Fruit fly (Drosophila melanogaster) whole organism, embryonic: ENCODE data around the gene CG31735.
A peak's percentile ranks its signal among the peaks of the same experiment; 100 is the strongest.

Source experiments
- Abd-B ChIP-seq: fragments of 200-800 bp; sonication (Bioruptor generic); optimal IDR thresholded peaks from 2 replicates; lab custom pipeline; 2018; ENCODE audit warnings: missing biosample characterization, mild to moderate bottlenecking, missing genetic modification characterization, moderate library complexity
- Atf6 ChIP-seq: fragments of 200-800 bp; sonication (Bioruptor generic); IDR thresholded peaks from 2 replicates; pipeline ENCODE4 v1.3.6; 2022; ENCODE audit warnings: missing biosample characterization, missing genetic modification characterization
- Bgb ChIP-seq: fragments of 200-800 bp; sonication (Bioruptor generic); IDR thresholded peaks from 2 replicates; pipeline ENCODE4 v1.3.6; 2022; ENCODE audit warnings: missing biosample characterization, missing genetic modification characterization; ENCODE audit not compliant: partially characterized antibody
- CG10267 ChIP-seq: fragments of 200-800 bp; sonication (Bioruptor generic); optimal IDR thresholded peaks from 2 replicates; lab custom pipeline; 2018; ENCODE audit warnings: missing biosample characterization, mild to moderate bottlenecking, missing genetic modification characterization, moderate library complexity
- CG10274 ChIP-seq: fragments of 200-800 bp; sonication (Bioruptor generic); optimal IDR thresholded peaks from 3 replicates; lab custom pipeline; 2017; ENCODE audit warnings: missing biosample characterization, mild to moderate bottlenecking, missing genetic modification characterization
- CG10366 ChIP-seq: fragments of 200-800 bp; sonication (Bioruptor generic); IDR thresholded peaks from 2 replicates; pipeline ENCODE4 v1.3.6; 2022; ENCODE audit warnings: missing biosample characterization, missing genetic modification characterization
- CG11504 ChIP-seq: fragments of 200-800 bp; sonication (Bioruptor generic); optimal IDR thresholded peaks from 3 replicates; lab custom pipeline; 2019; ENCODE audit warnings: missing biosample characterization, mild to moderate bottlenecking, missing genetic modification characterization, moderate library complexity
- CG12659 ChIP-seq: fragments of 200-800 bp; sonication (Bioruptor generic); optimal IDR thresholded peaks from 3 replicates; lab custom pipeline; 2017; ENCODE audit warnings: mild to moderate bottlenecking, missing biosample characterization, missing genetic modification reagents, missing genetic modification characterization
- CG13624 ChIP-seq: fragments of 200-800 bp; sonication (Bioruptor generic); optimal IDR thresholded peaks from 2 replicates; lab custom pipeline; 2016; ENCODE audit warnings: missing biosample characterization, missing genetic modification characterization
- CG15479 ChIP-seq: fragments of 200-800 bp; sonication (Bioruptor generic); optimal IDR thresholded peaks from 3 replicates; lab custom pipeline; 2019; ENCODE audit warnings: missing biosample characterization, mild to moderate bottlenecking, missing genetic modification characterization, moderate library complexity
- CG1602 ChIP-seq: fragments of 200-800 bp; sonication (Bioruptor generic); optimal IDR thresholded peaks from 3 replicates; lab custom pipeline; 2016; ENCODE audit warnings: missing biosample characterization, missing genetic modification characterization
- CG17359 ChIP-seq: fragments of 200-800 bp; sonication (Bioruptor generic); optimal IDR thresholded peaks from 3 replicates; lab custom pipeline; 2018; ENCODE audit warnings: missing biosample characterization, mild to moderate bottlenecking, missing genetic modification characterization, moderate library complexity
- CG2202 ChIP-seq: fragments of 200-800 bp; sonication (Bioruptor generic); optimal IDR thresholded peaks from 2 replicates; lab custom pipeline; 2018; ENCODE audit warnings: missing biosample characterization, mild to moderate bottlenecking, missing genetic modification characterization
- CG3281 ChIP-seq: fragments of 200-800 bp; sonication (Bioruptor generic); optimal IDR thresholded peaks from 3 replicates; lab custom pipeline; 2017; ENCODE audit warnings: missing biosample characterization, mild to moderate bottlenecking, missing genetic modification characterization
- CG3726 ChIP-seq: fragments of 200-800 bp; sonication (Bioruptor generic); IDR thresholded peaks from 3 replicates; pipeline ENCODE4, ENCODE4 v1.3.6; 2022; ENCODE audit warnings: missing biosample characterization, missing genetic modification characterization
- CG3995 ChIP-seq: fragments of 200-800 bp; sonication (Bioruptor generic); optimal IDR thresholded peaks from 3 replicates; lab custom pipeline; 2016; ENCODE audit warnings: missing biosample characterization, missing genetic modification characterization
- CG4328 ChIP-seq: fragments of 200-800 bp; sonication (Bioruptor generic); optimal IDR thresholded peaks from 3 replicates; lab custom pipeline; 2017; ENCODE audit warnings: missing biosample characterization, missing genetic modification reagents, missing genetic modification characterization
- CG4820 ChIP-seq: fragments of 200-800 bp; sonication (Bioruptor generic); optimal IDR thresholded peaks from 3 replicates; lab custom pipeline; 2016; ENCODE audit warnings: missing biosample characterization, missing genetic modification characterization
- CG4854 ChIP-seq: fragments of 200-800 bp; sonication (Bioruptor generic); optimal IDR thresholded peaks from 2 replicates; lab custom pipeline; 2016; ENCODE audit warnings: missing biosample characterization, missing genetic modification characterization, inconsistent platforms
- CG6654 ChIP-seq: fragments of 200-800 bp; sonication (Bioruptor generic); optimal IDR thresholded peaks from 2 replicates; lab custom pipeline; 2017; ENCODE audit warnings: missing biosample characterization, mild to moderate bottlenecking, missing genetic modification characterization
- CG6813 ChIP-seq: fragments of 200-800 bp; sonication (Bioruptor generic); optimal IDR thresholded peaks from 2 replicates; lab custom pipeline; 2017; ENCODE audit warnings: missing biosample characterization, missing genetic modification characterization, mild to moderate bottlenecking, moderate library complexity, missing genetic modification reagents
- CG7839 ChIP-seq: fragments of 200-800 bp; sonication (Bioruptor generic); optimal IDR thresholded peaks from 3 replicates; lab custom pipeline; 2018; ENCODE audit warnings: missing biosample characterization, mild to moderate bottlenecking, missing genetic modification characterization, moderate library complexity
- CG9609 ChIP-seq: fragments of 200-800 bp; sonication (Bioruptor generic); optimal IDR thresholded peaks from 3 replicates; lab custom pipeline; 2016; ENCODE audit warnings: missing biosample characterization, missing genetic modification characterization
- Dll ChIP-seq: fragments of 200-800 bp; sonication (Bioruptor generic); IDR thresholded peaks from 4 replicates; pipeline ENCODE4 v1.3.6; 2022; ENCODE audit warnings: missing biosample characterization, missing genetic modification characterization; ENCODE audit not compliant: partially characterized antibody
- Doc2 ChIP-seq: fragments of 200-800 bp; sonication (Bioruptor generic); IDR thresholded peaks from 2 replicates; pipeline ENCODE4 v1.3.6; 2022; ENCODE audit warnings: missing biosample characterization, missing genetic modification characterization
- GATAe ChIP-seq: fragments of 200-800 bp; sonication (Bioruptor generic); conservative IDR thresholded peaks from 2 replicates; pipeline ENCODE4 v1.3.6; 2022; ENCODE audit warnings: missing biosample characterization, missing genetic modification characterization
- Hmx ChIP-seq: fragments of 200-800 bp; sonication (Bioruptor generic); optimal IDR thresholded peaks from 2 replicates; lab custom pipeline; 2016; ENCODE audit warnings: missing biosample characterization, missing genetic modification characterization
- Jarid2 ChIP-seq: fragments of 200-800 bp; sonication (Bioruptor generic); optimal IDR thresholded peaks from 3 replicates; lab custom pipeline; 2017; ENCODE audit warnings: mild to moderate bottlenecking, missing biosample characterization, missing genetic modification reagents, missing genetic modification characterization
- Lpt ChIP-seq: fragments of >200 bp; optimal IDR thresholded peaks from 2 replicates; lab custom pipeline; 2018; ENCODE audit warnings: missing biosample characterization, missing genetic modification characterization
- Neu2 ChIP-seq: fragments of 200-800 bp; sonication (Bioruptor generic); optimal IDR thresholded peaks from 3 replicates; lab custom pipeline; 2016; ENCODE audit warnings: missing biosample characterization, missing genetic modification characterization, borderline replicate concordance
- PHDP ChIP-seq: fragments of 200-800 bp; sonication (Bioruptor generic); optimal IDR thresholded peaks from 3 replicates; lab custom pipeline; 2018; ENCODE audit warnings: missing biosample characterization, mild to moderate bottlenecking, missing genetic modification characterization, moderate library complexity
- Rfx ChIP-seq: fragments of 200-800 bp; sonication (Bioruptor generic); IDR thresholded peaks from 2 replicates; pipeline ENCODE4 v1.3.6; 2022; ENCODE audit warnings: missing biosample characterization, missing genetic modification characterization
- Ssrp ChIP-seq: fragments of 200-800 bp; sonication (Bioruptor generic); optimal IDR thresholded peaks from 2 replicates; lab custom pipeline; 2018; ENCODE audit warnings: missing biosample characterization, mild to moderate bottlenecking, missing genetic modification characterization, moderate library complexity
- TFAM ChIP-seq: fragments of 200-800 bp; sonication (Bioruptor generic); optimal IDR thresholded peaks from 2 replicates; lab custom pipeline; 2017; ENCODE audit warnings: missing biosample characterization, missing genetic modification characterization, inconsistent platforms
- Tbp ChIP-seq: fragments of >200 bp; optimal IDR thresholded peaks from 2 replicates; lab custom pipeline; 2018; ENCODE audit warnings: missing biosample characterization, missing genetic modification characterization
- bab2 ChIP-seq: fragments of 200-800 bp; sonication (Bioruptor generic); optimal IDR thresholded peaks from 2 replicates; lab custom pipeline; 2016; ENCODE audit warnings: missing biosample characterization, missing genetic modification characterization
- dati ChIP-seq: fragments of 200-800 bp; sonication (Bioruptor generic); IDR thresholded peaks from 2 replicates; pipeline ENCODE4 v1.3.6; 2022; ENCODE audit warnings: missing biosample characterization, missing genetic modification characterization
- emc ChIP-seq: fragments of 200-800 bp; sonication (Bioruptor generic); optimal IDR thresholded peaks from 2 replicates; lab custom pipeline; 2016; ENCODE audit warnings: missing biosample characterization, missing genetic modification characterization
- fd3F ChIP-seq: fragments of 200-800 bp; sonication (Bioruptor generic); optimal IDR thresholded peaks from 2 replicates; lab custom pipeline; 2018; ENCODE audit warnings: missing biosample characterization, mild to moderate bottlenecking, missing genetic modification characterization, moderate library complexity
- gsb ChIP-seq: fragments of 200-800 bp; sonication (Bioruptor generic); IDR thresholded peaks from 2 replicates; pipeline ENCODE4 v1.3.6; 2022; ENCODE audit warnings: missing biosample characterization, missing genetic modification characterization
- lola ChIP-seq, 3 experiments: fragments of >200 bp in 2 of 3; fragments of 200-800 bp in 1 of 3; sonication (Bioruptor generic) in 1 of 3; optimal IDR thresholded peaks; 2 replicates each; lab custom pipeline; 2017 to 2019; ENCODE audit warnings: missing biosample characterization in 3 of 3, missing genetic modification characterization in 3 of 3, mild to moderate bottlenecking in 1 of 3, moderate library complexity in 1 of 3
- psq ChIP-seq: fragments of 200-800 bp; sonication (Bioruptor generic); optimal IDR thresholded peaks from 2 replicates; lab custom pipeline; 2017; ENCODE audit warnings: missing biosample characterization, missing genetic modification characterization
- shn ChIP-seq: fragments of 200-800 bp; sonication (Bioruptor generic); optimal IDR thresholded peaks from 3 replicates; lab custom pipeline; 2016; ENCODE audit warnings: missing biosample characterization, missing genetic modification characterization
- sob ChIP-seq: fragments of 200-800 bp; sonication (Bioruptor generic); IDR thresholded peaks from 2 replicates; pipeline ENCODE4 v1.3.6; 2022; ENCODE audit warnings: missing biosample characterization, missing genetic modification characterization
- stwl ChIP-seq: fragments of 200-800 bp; sonication (Bioruptor generic); optimal IDR thresholded peaks from 3 replicates; lab custom pipeline; 2018; ENCODE audit warnings: missing biosample characterization, mild to moderate bottlenecking, missing genetic modification characterization, moderate library complexity
- tll ChIP-seq, 2 experiments: fragments of 200-800 bp in 1 of 2; fragments of >200 bp in 1 of 2; sonication (Bioruptor generic) in 1 of 2; optimal IDR thresholded peaks; 2 replicates each; lab custom pipeline; 2017 to 2019; ENCODE audit warnings: missing biosample characterization in 2 of 2, missing genetic modification characterization in 2 of 2, mild to moderate bottlenecking in 1 of 2, moderate library complexity in 1 of 2
- ttk ChIP-seq: fragments of 200-800 bp; sonication (Bioruptor generic); IDR thresholded peaks from 2 replicates; pipeline ENCODE4 v2.1.2; 2022; ENCODE audit warnings: missing biosample characterization, missing genetic modification characterization
- wek ChIP-seq: fragments of 200-800 bp; sonication (Bioruptor generic); optimal IDR thresholded peaks from 3 replicates; lab custom pipeline; 2018; ENCODE audit warnings: missing biosample characterization, mild to moderate bottlenecking, missing genetic modification characterization, moderate library complexity
- yki ChIP-seq: fragments of >200 bp; optimal IDR thresholded peaks from 3 replicates; lab custom pipeline; 2018

Gene CG31735

dm6 chr2L:15912901-15913673 is 17.8 kb downstream of the CG31735 start (continued):
- TF ChIP-seq CG10267 (tag; lab: Kevin White, UChicago) (peak; percentile 75), Neu2 (GFP tag; lab: Kevin White, UChicago) (no peak), CG3995 (GFP tag; lab: Kevin White, UChicago) (no peak), sob (no peak), CG4820 (GFP tag; lab: Kevin White, UChicago) (peak; percentile 69), CG17359 (tag; lab: Kevin White, UChicago) (peak; percentile 72), CG15479 (GFP tag; lab: Kevin White, UChicago) (no peak), CG9609 (GFP tag; lab: Kevin White, UChicago) (no peak), CG1602 (GFP tag; lab: Kevin White, UChicago) (peak; percentile 78), fd3F (GFP tag; lab: Kevin White, UChicago) (peak; percentile 63), Ssrp (tag; lab: Kevin White, UChicago) (peak; percentile 88), Hmx (no peak), CG13624 (no peak), emc (GFP tag; lab: Kevin White, UChicago) (no peak), tll (GFP tag; optimal IDR thresholded peaks at IDR 0.05; lab: Kevin White, UChicago) (no peak), yki (lab: Kevin White, UChicago) (no peak), Bgb (GFP tag; lab: Robert Waterston, UW) (peak; percentile 38; the same call in 1 of the 2 replicates), Tbp (GFP tag; lab: Kevin White, UChicago) (no peak), CG11504 (tag; lab: Kevin White, UChicago) (peak; percentile 88), CG6654 (GFP tag; lab: Kevin White, UChicago) (peak; percentile 68), CG10366 (GFP tag; lab: Robert Waterston, UW) (peak; percentile 36; the same call in 1 of the 2 replicates), GATAe (GFP tag; lab: Robert Waterston, UW) (peak; percentile 67), Jarid2 (GFP tag; lab: Kevin White, UChicago) (peak; percentile 54), PHDP (tag; lab: Kevin White, UChicago) (peak; percentile 79), gsb (GFP tag; lab: Robert Waterston, UW) (0 out of 2 replicates have a peak, but pooled peaks have one; percentile 39), Abd-B (GFP tag; lab: Kevin White, UChicago) (peak; percentile 73), TFAM (GFP tag; lab: Kevin White, UChicago) (no peak), ttk (GFP tag; lab: Robert Waterston, UW) (peak; percentile 71), psq (GFP tag; lab: Kevin White, UChicago) (peak; percentile 15), wek (GFP tag; lab: Kevin White, UChicago) (peak; percentile 62), CG7839 (peak; percentile 90), CG2202 (peak; percentile 42), bab2 (GFP tag; lab: Kevin White, UChicago) (peak; percentile 12), CG3281 (GFP tag; lab: Kevin White, UChicago) (peak; percentile 72), CG10274 (GFP tag; lab: Kevin White, UChicago) (no peak), CG3726 (GFP tag; lab: Robert Waterston, UW) (0 out of 3 replicates have a peak, but pooled peaks have one; percentile 39), CG6813 (GFP tag; lab: Kevin White, UChicago) (peak; percentile 3), dati (GFP tag; lab: Robert Waterston, UW) (no peak), stwl (tag; lab: Kevin White, UChicago) (no peak), Lpt (GFP tag; lab: Kevin White, UChicago) (no peak), lola (GFP tag; optimal IDR thresholded peaks at IDR 0.05; lab: Kevin White, UChicago) (peak in 1 of 3 experiments; percentile 88), CG4328 (GFP tag; lab: Kevin White, UChicago) (peak; percentile 46), Atf6 (GFP tag; lab: Robert Waterston, UW) (peak; percentile 36), CG12659 (peak; percentile 90), Rfx (GFP tag; lab: Robert Waterston, UW) (peak; percentile 58), CG4854 (GFP tag; lab: Kevin White, UChicago) (no peak), shn (no peak), Doc2 (GFP tag; lab: Robert Waterston, UW) (no peak), Dll (GFP tag; lab: Robert Waterston, UW) (no peak)
